Fruit fly (Drosophila melanogaster): ENCODE measurements around the gene CG16782.
A peak's percentile ranks its signal among the peaks of the same experiment; 100 is the strongest.

Gene CG16782

dm6 chrX:3455431-3456001, 4.5 kb downstream of the CG16782 start (continued):
- TF ChIP-seq CG9215 (GFP tag; IDR thresholded peaks at IDR 0.05) (no peak), Sox100B (GFP tag; optimal IDR thresholded peaks at IDR 0.05) (peak; percentile 58), ara (GFP tag; IDR thresholded peaks at IDR 0.05) (no peak), da (GFP tag; optimal IDR thresholded peaks at IDR 0.05) (no peak), pnt (GFP tag; optimal IDR thresholded peaks at IDR 0.05) (peak; percentile 4), CG12071 (GFP tag; optimal IDR thresholded peaks at IDR 0.05) (no peak), Ravus (GFP tag; IDR thresholded peaks at IDR 0.05) (no peak), Dfd (GFP tag; optimal IDR thresholded peaks at IDR 0.05) (no peak), chn (GFP tag; optimal IDR thresholded peaks at IDR 0.05) (no peak), CG33213 (GFP tag; optimal IDR thresholded peaks at IDR 0.05) (no peak), CG10565 (GFP tag; optimal IDR thresholded peaks at IDR 0.05) (no peak), CG1832 (GFP tag; optimal IDR thresholded peaks at IDR 0.05) (no peak), CG15601 (tag; optimal IDR thresholded peaks at IDR 0.05) (peak; percentile 57), ap (GFP tag; IDR thresholded peaks at IDR 0.05) (no peak), Adf1 (GFP tag; IDR thresholded peaks at IDR 0.05) (no peak), zen2 (GFP tag; IDR thresholded peaks at IDR 0.05; ENCODE audit: partially characterized antibody) (no peak), CG7963 (GFP tag; IDR thresholded peaks at IDR 0.05; ENCODE audit: partially characterized antibody) (no peak), tap (tag; optimal IDR thresholded peaks at IDR 0.05) (peak; percentile 50), corto (GFP tag; optimal IDR thresholded peaks at IDR 0.05) (no peak), Usf (GFP tag; optimal IDR thresholded peaks at IDR 0.05) (no peak), fd96Cb (tag; optimal IDR thresholded peaks at IDR 0.05) (peak; percentile 58), CG17361 (GFP tag; IDR thresholded peaks at IDR 0.05) (peak; percentile 53; the same call in 1 of the 3 replicates), amos (GFP tag; IDR thresholded peaks at IDR 0.05; ENCODE audit: partially characterized antibody) (no peak), CG15696 (tag; optimal IDR thresholded peaks at IDR 0.05) (no peak), CG15269 (tag; optimal IDR thresholded peaks at IDR 0.05) (peak; percentile 61), gfzf (GFP tag; optimal IDR thresholded peaks at IDR 0.05) (no peak), D19B (GFP tag; optimal IDR thresholded peaks at IDR 0.05) (no peak), wor (GFP tag; IDR thresholded peaks at IDR 0.05) (peak; percentile 40; the same call in 1 of the 2 replicates), gro (GFP tag; optimal IDR thresholded peaks at IDR 0.05) (no peak), CG15011 (GFP tag; optimal IDR thresholded peaks at IDR 0.05) (no peak), slp2 (GFP tag; optimal IDR thresholded peaks at IDR 0.05) (no peak), Hr39 (optimal IDR thresholded peaks at IDR 0.05) (no peak), jumu (GFP tag; optimal IDR thresholded peaks at IDR 0.05) (no peak), hbn (GFP tag; IDR thresholded peaks at IDR 0.05; ENCODE audit: partially characterized antibody) (no peak), CG10543 (GFP tag; optimal IDR thresholded peaks at IDR 0.05) (peak; percentile 18), bab2 (GFP tag; optimal IDR thresholded peaks at IDR 0.05) (no peak), eyg (GFP tag; optimal IDR thresholded peaks at IDR 0.05) (no peak), zfh1 (GFP tag; IDR thresholded peaks at IDR 0.05) (0 out of 3 replicates have a peak, but pooled peaks have one; percentile 15), pzg (GFP tag; optimal IDR thresholded peaks at IDR 0.05) (no peak), PHDP (tag; optimal IDR thresholded peaks at IDR 0.05) (peak; percentile 55), CG6272 (GFP tag; IDR thresholded peaks at IDR 0.05) (no peak), Hey (tag; optimal IDR thresholded peaks at IDR 0.05) (no peak), scrt (GFP tag; optimal IDR thresholded peaks at IDR 0.05) (no peak), Bteb2 (GFP tag; optimal IDR thresholded peaks at IDR 0.05) (no peak), CG9797 (GFP tag; optimal IDR thresholded peaks at IDR 0.05) (no peak), ftz-f1 (GFP tag; optimal IDR thresholded peaks at IDR 0.05) (no peak), CG3065 (GFP tag; optimal IDR thresholded peaks at IDR 0.05) (no peak), tgo (GFP tag; IDR thresholded peaks at IDR 0.05) (no peak), eve (GFP tag; optimal IDR thresholded peaks at IDR 0.05) (peak in 1 of 2 experiments; percentile 38), CG10366 (GFP tag; IDR thresholded peaks at IDR 0.05) (peak; percentile 14; the same call in 1 of the 2 replicates), jing (GFP tag; optimal IDR thresholded peaks at IDR 0.05) (no peak)
